Fruit fly (Drosophila melanogaster) whole organism, embryonic: ENCODE data around the gene smo.

Experiments
- ATbp ChIP-seq: fragments of 200-800 bp; sonication (Bioruptor generic); optimal IDR thresholded peaks from 2 replicates; lab custom pipeline; 2017; ENCODE audit warnings: missing biosample characterization, mild to moderate bottlenecking, missing genetic modification characterization, missing genetic modification reagents
- Abd-B ChIP-seq: fragments of 200-800 bp; sonication (Bioruptor generic); optimal IDR thresholded peaks from 2 replicates; lab custom pipeline; 2018; ENCODE audit warnings: missing biosample characterization, mild to moderate bottlenecking, missing genetic modification characterization, moderate library complexity
- CG10147 ChIP-seq: fragments of 200-800 bp; sonication (Bioruptor generic); optimal IDR thresholded peaks from 2 replicates; lab custom pipeline; 2019; ENCODE audit warnings: missing biosample characterization, mild to moderate bottlenecking, missing genetic modification characterization, moderate library complexity
- CG10209 ChIP-seq: fragments of 200-800 bp; sonication (Bioruptor generic); optimal IDR thresholded peaks from 3 replicates; lab custom pipeline; 2017; ENCODE audit warnings: missing biosample characterization, mild to moderate bottlenecking, missing genetic modification characterization, missing genetic modification reagents
- CG1024 ChIP-seq: fragments of 200-800 bp; sonication (Bioruptor generic); IDR thresholded peaks from 2 replicates; pipeline ENCODE4 v1.3.6; 2022; ENCODE audit warnings: missing biosample characterization, missing genetic modification characterization
- CG11085 ChIP-seq: fragments of 200-800 bp; sonication (Bioruptor generic); IDR thresholded peaks from 2 replicates; pipeline ENCODE4 v1.3.6; 2022; ENCODE audit warnings: missing biosample characterization, missing genetic modification characterization
- CG11695 ChIP-seq: fragments of 200-800 bp; sonication (Bioruptor generic); IDR thresholded peaks from 3 replicates; pipeline ENCODE4 v1.3.6; 2022; ENCODE audit warnings: missing biosample characterization, missing genetic modification characterization
- CG11723 ChIP-seq: fragments of 200-800 bp; sonication (Bioruptor generic); optimal IDR thresholded peaks from 2 replicates; lab custom pipeline; 2017; ENCODE audit warnings: missing biosample characterization, mild to moderate bottlenecking, missing genetic modification characterization
- CG1233 ChIP-seq: fragments of 200-800 bp; sonication (Bioruptor generic); optimal IDR thresholded peaks from 4 replicates; lab custom pipeline; 2018; ENCODE audit warnings: missing biosample characterization, mild to moderate bottlenecking, missing genetic modification characterization
- CG12744 ChIP-seq: fragments of 200-800 bp; sonication (Bioruptor generic); optimal IDR thresholded peaks from 2 replicates; lab custom pipeline; 2016; ENCODE audit warnings: missing biosample characterization, missing genetic modification characterization
- CG14050 ChIP-seq: fragments of 200-800 bp; sonication (Bioruptor generic); IDR thresholded peaks from 3 replicates; pipeline ENCODE4 v1.3.6; 2022; ENCODE audit warnings: missing biosample characterization, missing genetic modification characterization
- CG17385 ChIP-seq: fragments of 200-800 bp; sonication (Bioruptor generic); optimal IDR thresholded peaks from 3 replicates; lab custom pipeline; 2018; ENCODE audit warnings: missing biosample characterization, mild to moderate bottlenecking, missing genetic modification characterization
- CG18476 ChIP-seq: fragments of 200-800 bp; sonication (Bioruptor generic); optimal IDR thresholded peaks from 2 replicates; lab custom pipeline; 2016; ENCODE audit warnings: missing biosample characterization, mild to moderate bottlenecking, missing genetic modification characterization
- CG2199 ChIP-seq: fragments of 200-800 bp; sonication (Bioruptor generic); IDR thresholded peaks from 3 replicates; pipeline ENCODE4 v1.3.6; 2022; ENCODE audit warnings: missing biosample characterization, missing genetic modification characterization
- CG2875 ChIP-seq: fragments of 200-800 bp; sonication (Bioruptor generic); optimal IDR thresholded peaks from 2 replicates; lab custom pipeline; 2017; ENCODE audit warnings: missing biosample characterization, mild to moderate bottlenecking, missing genetic modification characterization, missing genetic modification reagents
- CG31441 ChIP-seq: fragments of 200-800 bp; sonication (Bioruptor generic); IDR thresholded peaks from 2 replicates; pipeline ENCODE4 v1.3.6; 2022; ENCODE audit warnings: missing biosample characterization, missing genetic modification characterization
- CG32532 ChIP-seq: fragments of 200-800 bp; sonication (Bioruptor generic); IDR thresholded peaks from 2 replicates; pipeline ENCODE4 v1.3.6; 2022; ENCODE audit warnings: missing biosample characterization, missing genetic modification characterization
- CG34376 ChIP-seq: fragments of 200-800 bp; sonication (Bioruptor generic); optimal IDR thresholded peaks from 2 replicates; lab custom pipeline; 2018; ENCODE audit warnings: missing biosample characterization, mild to moderate bottlenecking, missing genetic modification characterization
- CG4328 ChIP-seq: fragments of 200-800 bp; sonication (Bioruptor generic); optimal IDR thresholded peaks from 3 replicates; lab custom pipeline; 2017; ENCODE audit warnings: missing biosample characterization, missing genetic modification reagents, missing genetic modification characterization
- CG6791 ChIP-seq: fragments of 200-800 bp; sonication (Bioruptor generic); IDR thresholded peaks from 3 replicates; pipeline ENCODE4 v1.3.6; 2022; ENCODE audit warnings: missing biosample characterization, missing genetic modification characterization; ENCODE audit not compliant: partially characterized antibody
- CG7271 ChIP-seq: fragments of 200-800 bp; sonication (Bioruptor generic); optimal IDR thresholded peaks from 2 replicates; lab custom pipeline; 2018; ENCODE audit warnings: missing biosample characterization, mild to moderate bottlenecking, missing genetic modification characterization, moderate library complexity
- CG7357 ChIP-seq: fragments of 200-800 bp; sonication (Bioruptor generic); IDR thresholded peaks from 3 replicates; pipeline ENCODE4 v1.3.6; 2022; ENCODE audit warnings: missing biosample characterization, missing genetic modification characterization
- CG7839 ChIP-seq: fragments of 200-800 bp; sonication (Bioruptor generic); optimal IDR thresholded peaks from 3 replicates; lab custom pipeline; 2018; ENCODE audit warnings: missing biosample characterization, mild to moderate bottlenecking, missing genetic modification characterization, moderate library complexity
- CG8944 ChIP-seq: fragments of 200-800 bp; sonication (Bioruptor generic); optimal IDR thresholded peaks from 3 replicates; lab custom pipeline; 2016; ENCODE audit warnings: missing biosample characterization, missing genetic modification characterization
- Dad ChIP-seq: fragments of 200-800 bp; sonication (Bioruptor generic); optimal IDR thresholded peaks from 3 replicates; lab custom pipeline; 2016; ENCODE audit warnings: missing biosample characterization, missing genetic modification characterization
- Dp ChIP-seq: fragments of 200-800 bp; sonication (Bioruptor generic); optimal IDR thresholded peaks from 2 replicates; lab custom pipeline; 2018; ENCODE audit warnings: missing biosample characterization, mild to moderate bottlenecking, missing genetic modification characterization, moderate library complexity
- Dref ChIP-seq: fragments of 200-800 bp; sonication (Bioruptor generic); IDR thresholded peaks from 2 replicates; pipeline ENCODE4 v1.3.6; 2022; ENCODE audit warnings: missing biosample characterization, missing genetic modification characterization
- Drgx ChIP-seq: fragments of 200-800 bp; sonication (Bioruptor generic); IDR thresholded peaks from 2 replicates; pipeline ENCODE4 v1.3.6; 2022; ENCODE audit warnings: missing biosample characterization, missing genetic modification characterization
- H2.0 ChIP-seq: fragments of 200-800 bp; sonication (Bioruptor generic); IDR thresholded peaks from 2 replicates; pipeline ENCODE4 v1.3.6; 2022; ENCODE audit warnings: missing biosample characterization, missing genetic modification characterization
- HLHmδ ChIP-seq: fragments of 200-800 bp; sonication (Bioruptor generic); optimal IDR thresholded peaks from 2 replicates; lab custom pipeline; 2018; ENCODE audit warnings: missing biosample characterization, mild to moderate bottlenecking, missing genetic modification characterization, moderate library complexity
- Hsf ChIP-seq: fragments of 200-800 bp; sonication (Bioruptor generic); optimal IDR thresholded peaks from 3 replicates; lab custom pipeline; 2016; ENCODE audit warnings: missing biosample characterization, missing genetic modification characterization
- Kr ChIP-seq: fragments of 200-800 bp; sonication (Bioruptor generic); optimal IDR thresholded peaks from 2 replicates; lab custom pipeline; 2017; ENCODE audit warnings: missing biosample characterization, mild to moderate bottlenecking, missing genetic modification characterization
- Med ChIP-seq: fragments of 200-800 bp; sonication (Bioruptor generic); peaks from one replicate; lab custom pipeline; 2016; ENCODE audit warnings: missing biosample characterization, missing genetic modification characterization, mild to moderate bottlenecking, inconsistent platforms, moderate library complexity
- Myb ChIP-seq: fragments of 200-800 bp; sonication (Bioruptor generic); optimal IDR thresholded peaks from 2 replicates; lab custom pipeline; 2016; ENCODE audit warnings: missing biosample characterization, missing genetic modification characterization
- Nf-YB ChIP-seq: fragments of 200-800 bp; sonication (Bioruptor generic); optimal IDR thresholded peaks from 3 replicates; lab custom pipeline; 2019; ENCODE audit warnings: missing biosample characterization, mild to moderate bottlenecking, missing genetic modification characterization, moderate library complexity
- Optix ChIP-seq: fragments of 200-800 bp; sonication (Bioruptor generic); IDR thresholded peaks from 3 replicates; pipeline ENCODE4 v1.3.6; 2022; ENCODE audit warnings: missing biosample characterization, missing genetic modification characterization
- Sry-β ChIP-seq: fragments of 200-800 bp; sonication (Bioruptor generic); optimal IDR thresholded peaks from 2 replicates; lab custom pipeline; 2018; ENCODE audit warnings: missing biosample characterization, mild to moderate bottlenecking, missing genetic modification characterization, moderate library complexity
- Vsx1 ChIP-seq: fragments of 200-800 bp; sonication (Bioruptor generic); optimal IDR thresholded peaks from 2 replicates; lab custom pipeline; 2017; ENCODE audit warnings: missing biosample characterization, mild to moderate bottlenecking, missing genetic modification characterization, missing genetic modification reagents
- al ChIP-seq: fragments of 200-800 bp; sonication (Bioruptor generic); IDR thresholded peaks from 2 replicates; pipeline ENCODE4 v1.3.6; 2022; ENCODE audit warnings: missing biosample characterization, missing genetic modification characterization
- chn ChIP-seq: fragments of 200-800 bp; sonication (Bioruptor generic); optimal IDR thresholded peaks from 2 replicates; lab custom pipeline; 2016; ENCODE audit warnings: missing biosample characterization, missing genetic modification characterization
- ci ChIP-seq: fragments of 200-800 bp; sonication (Bioruptor generic); IDR thresholded peaks from 3 replicates; pipeline ENCODE4 v1.3.6; 2022; ENCODE audit warnings: missing biosample characterization, missing genetic modification characterization
- dm ChIP-seq: fragments of 200-800 bp; sonication (Bioruptor generic); optimal IDR thresholded peaks from 3 replicates; lab custom pipeline; 2016; ENCODE audit warnings: missing biosample characterization, missing genetic modification characterization
- dmrt11E ChIP-seq: fragments of 200-800 bp; sonication (Bioruptor generic); optimal IDR thresholded peaks from 3 replicates; lab custom pipeline; 2018; ENCODE audit warnings: missing biosample characterization, mild to moderate bottlenecking, missing genetic modification characterization, moderate library complexity
- fru ChIP-seq: fragments of >200 bp; optimal IDR thresholded peaks from 2 replicates; lab custom pipeline; 2017
- fu2 ChIP-seq: fragments of 200-800 bp; sonication (Bioruptor generic); optimal IDR thresholded peaks from 2 replicates; lab custom pipeline; 2016; ENCODE audit warnings: missing biosample characterization, missing genetic modification characterization
- h ChIP-seq: fragments of >200 bp; optimal IDR thresholded peaks from 2 replicates; lab custom pipeline; 2017
- ham ChIP-seq: fragments of 200-800 bp; sonication (Bioruptor generic); IDR thresholded peaks from 2 replicates; pipeline ENCODE4 v1.3.6; 2022; ENCODE audit warnings: missing biosample characterization, missing genetic modification characterization
- her ChIP-seq: fragments of 200-800 bp; sonication (Bioruptor generic); optimal IDR thresholded peaks from 2 replicates; lab custom pipeline; 2016; ENCODE audit warnings: missing biosample characterization, missing genetic modification characterization
- lbe ChIP-seq: fragments of 200-800 bp; sonication (Bioruptor generic); optimal IDR thresholded peaks from 2 replicates; lab custom pipeline; 2016; ENCODE audit warnings: missing biosample characterization, mild to moderate bottlenecking, missing genetic modification characterization
- odd ChIP-seq: fragments of 200-800 bp; sonication (Bioruptor generic); optimal IDR thresholded peaks from 2 replicates; lab custom pipeline; 2017; ENCODE audit warnings: missing biosample characterization, mild to moderate bottlenecking, missing genetic modification characterization
- slp2 ChIP-seq: fragments of 200-800 bp; sonication (Bioruptor generic); optimal IDR thresholded peaks from 2 replicates; lab custom pipeline; 2016; ENCODE audit warnings: missing biosample characterization, missing genetic modification characterization
- wdn ChIP-seq: fragments of 200-800 bp; sonication (Bioruptor generic); IDR thresholded peaks from 2 replicates; pipeline ENCODE4 v1.3.6; 2022; ENCODE audit warnings: missing biosample characterization, missing genetic modification characterization

Gene smo

dm6 chr2L:285596-286023, 8.2 kb downstream of the smo start (continued):
- peak; percentile 8 for TF ChIP-seq dm (GFP tag; lab: Kevin White, UChicago)
- no peak; the same call in 1 of the 2 replicates for TF ChIP-seq CG31441
- peak; percentile 28 for TF ChIP-seq CG2875 (GFP tag; lab: Kevin White, UChicago)
- TF ChIP-seq Dp (GFP tag; lab: Kevin White, UChicago) = peak; percentile 31
- peak; percentile 36; the same call in 1 of the 2 replicates for TF ChIP-seq H2.0 (GFP tag; lab: Robert Waterston, UW)
- peak; percentile 57; the same call in 1 of the 3 replicates for TF ChIP-seq CG6791 (GFP tag; lab: Robert Waterston, UW)
- TF ChIP-seq Kr (GFP tag; lab: Kevin White, UChicago) = no peak
- TF ChIP-seq HLHmδ (GFP tag; lab: Kevin White, UChicago) = peak; percentile 92
- TF ChIP-seq CG1024 (GFP tag; lab: Robert Waterston, UW) = no peak
- peak; percentile 21 for TF ChIP-seq fu2 (GFP tag; lab: Kevin White, UChicago)
- TF ChIP-seq CG32532 (GFP tag; lab: Robert Waterston, UW) = peak; percentile 66
- no peak for TF ChIP-seq h (lab: Kevin White, UChicago)
- TF ChIP-seq lbe (GFP tag; lab: Kevin White, UChicago) = no peak
- TF ChIP-seq Nf-YB = peak; percentile 44
- peak; percentile 43 for TF ChIP-seq odd (GFP tag; lab: Kevin White, UChicago)
- TF ChIP-seq CG17385 (GFP tag; lab: Kevin White, UChicago) = peak; percentile 48
- no peak for TF ChIP-seq CG11695 (GFP tag; lab: Robert Waterston, UW)
- no peak for TF ChIP-seq Vsx1
- TF ChIP-seq CG7357 (GFP tag; lab: Robert Waterston, UW) = no peak
- TF ChIP-seq CG10209 (GFP tag; lab: Kevin White, UChicago) = peak; percentile 17
- peak; percentile 81 for TF ChIP-seq chn (GFP tag; lab: Kevin White, UChicago)
- peak; percentile 51 for TF ChIP-seq CG34376 (GFP tag; lab: Kevin White, UChicago)
- TF ChIP-seq Sry-β = peak; percentile 6
- TF ChIP-seq Drgx = 0 out of 2 replicates have a peak, but pooled peaks have one; percentile 25
- TF ChIP-seq ci (GFP tag; lab: Robert Waterston, UW) = peak; percentile 84
- TF ChIP-seq Dref (GFP tag; lab: Robert Waterston, UW) = peak; percentile 43
- peak; percentile 18 for TF ChIP-seq dmrt11E
- TF ChIP-seq CG14050 (GFP tag; lab: Robert Waterston, UW) = no peak; the same call in 2 of the 3 replicates
- peak; percentile 43 for TF ChIP-seq ATbp (GFP tag; lab: Kevin White, UChicago)
- TF ChIP-seq Optix (GFP tag; lab: Robert Waterston, UW) = no peak
- 0 out of 3 replicates have a peak, but pooled peaks have one; percentile 18 for TF ChIP-seq CG2199
- TF ChIP-seq Abd-B = no peak
- TF ChIP-seq Dad = peak; percentile 5
- TF ChIP-seq fru (lab: Kevin White, UChicago) = no peak
- 0 out of 2 replicates have a peak, but pooled peaks have one; percentile 33 for TF ChIP-seq al
- TF ChIP-seq CG8944 (GFP tag; lab: Kevin White, UChicago) = no peak
- peak; percentile 53 for TF ChIP-seq CG7839
- peak; percentile 53 for TF ChIP-seq CG10147 (GFP tag; lab: Kevin White, UChicago)
- TF ChIP-seq CG7271 = no peak
- TF ChIP-seq CG11085 = no peak
- no peak for TF ChIP-seq slp2 (GFP tag; lab: Kevin White, UChicago)
- TF ChIP-seq Med (GFP tag; lab: Kevin White, UChicago) = peak; percentile 94
- TF ChIP-seq ham (GFP tag; lab: Robert Waterston, UW) = no peak
- 0 out of 2 replicates have a peak, but pooled peaks have one; percentile 27 for TF ChIP-seq wdn (GFP tag; lab: Robert Waterston, UW)
- TF ChIP-seq CG12744 (GFP tag; lab: Kevin White, UChicago) = no peak
- TF ChIP-seq Myb (GFP tag; lab: Kevin White, UChicago) = peak; percentile 50
- peak; percentile 28 for TF ChIP-seq Hsf (GFP tag; lab: Kevin White, UChicago)
- TF ChIP-seq CG1233 (GFP tag; lab: Kevin White, UChicago) = peak; percentile 21
- no peak for TF ChIP-seq CG11723 (GFP tag; lab: Kevin White, UChicago)
- TF ChIP-seq CG4328 (GFP tag; lab: Kevin White, UChicago) = peak; percentile 24
- peak; percentile 47 for TF ChIP-seq her (GFP tag; lab: Kevin White, UChicago)
- peak; percentile 49 for TF ChIP-seq CG18476 (GFP tag; lab: Kevin White, UChicago)
